Worm (Caenorhabditis elegans): ENCODE results near the gene aps-2.

- TF ChIP-seq skn-1 (tag; optimal IDR thresholded peaks at IDR 0.05) (no peak), blmp-1 (tag; optimal IDR thresholded peaks at IDR 0.05) (no peak), unc-130 (tag; optimal IDR thresholded peaks at IDR 0.05) (no peak), dpl-1 (GFP tag; optimal IDR thresholded peaks at IDR 0.05) (no peak), nhr-11 (tag; optimal IDR thresholded peaks at IDR 0.05) (no peak), lsy-2 (tag; optimal IDR thresholded peaks at IDR 0.05) (no peak), ets-5 (GFP tag; IDR thresholded peaks at IDR 0.05) (no peak), mef-2 (tag; optimal IDR thresholded peaks at IDR 0.05) (no peak), nhr-237 (tag; optimal IDR thresholded peaks at IDR 0.05) (no peak)
Measured at ce11 chrX:4438823-4439222, 19.2 kb upstream of the aps-2 start.

Measured in whole organism, L1 larva.